Worm (Caenorhabditis elegans): ENCODE results near the gene lars-1.

DNA sequence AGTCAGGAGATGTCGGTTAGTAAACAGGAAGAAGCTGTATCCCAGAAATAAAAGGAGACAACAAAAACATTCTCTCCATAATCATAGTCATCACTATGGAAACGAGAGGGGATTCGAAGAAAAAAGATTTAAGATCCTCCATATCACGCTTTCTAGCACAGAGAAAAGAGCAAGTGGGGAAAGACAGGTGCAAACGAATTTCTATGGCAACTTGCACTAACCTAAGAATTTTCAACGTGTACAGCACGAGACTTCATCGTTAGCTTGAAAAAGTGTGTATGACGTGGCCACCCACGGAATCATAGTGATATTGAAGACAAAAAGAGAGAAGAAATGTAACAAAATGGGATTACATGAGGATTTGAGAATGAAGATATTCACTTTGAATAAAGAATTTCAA lies 34.3 kb upstream of the lars-1 start:
- no peak for TF ChIP-seq aly-1 (tag; optimal IDR thresholded peaks at IDR 0.05)
- no peak for TF ChIP-seq ama-1 (optimal IDR thresholded peaks at IDR 0.05)
- TF ChIP-seq ceh-36 (tag; optimal IDR thresholded peaks at IDR 0.05): no peak
